Worm (Caenorhabditis elegans): Measurements from ENCODE around the gene odc-1.
A peak's percentile ranks its signal among the peaks of the same experiment; 100 is the strongest.

odc-1 gene

DNA sequence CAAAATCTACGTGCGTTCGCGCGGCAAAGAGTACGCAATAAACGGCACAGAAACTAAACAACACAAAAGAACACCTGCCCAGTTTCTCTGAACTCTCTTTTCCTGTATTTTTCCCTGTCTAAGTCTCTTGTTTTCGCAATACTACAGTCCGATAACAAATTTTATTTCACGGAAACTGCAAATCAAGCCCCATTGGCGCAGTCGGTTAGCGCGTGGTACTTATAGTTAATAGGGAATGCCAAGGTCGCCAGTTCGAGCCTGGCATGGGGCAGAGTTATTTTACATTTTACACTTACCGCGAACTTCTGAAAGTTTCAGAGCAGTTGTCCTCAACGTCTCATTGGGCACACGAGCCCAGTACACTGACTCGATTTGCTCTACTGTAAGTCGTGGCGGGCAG lies 17.3 kb upstream of the odc-1 start:
- no peak for TF ChIP-seq mls-2 (tag; optimal IDR thresholded peaks at IDR 0.05)
- TF ChIP-seq flh-1 (GFP tag; optimal IDR thresholded peaks at IDR 0.05) = no peak
- TF ChIP-seq elt-1 (tag; optimal IDR thresholded peaks at IDR 0.05; ENCODE audit: borderline replicate concordance, insufficient read depth) = no peak
- peak; percentile 2 for TF ChIP-seq hlh-1 (tag; optimal IDR thresholded peaks at IDR 0.05)
- no peak for TF ChIP-seq nhr-28 (tag; optimal IDR thresholded peaks at IDR 0.05)

DNA sequence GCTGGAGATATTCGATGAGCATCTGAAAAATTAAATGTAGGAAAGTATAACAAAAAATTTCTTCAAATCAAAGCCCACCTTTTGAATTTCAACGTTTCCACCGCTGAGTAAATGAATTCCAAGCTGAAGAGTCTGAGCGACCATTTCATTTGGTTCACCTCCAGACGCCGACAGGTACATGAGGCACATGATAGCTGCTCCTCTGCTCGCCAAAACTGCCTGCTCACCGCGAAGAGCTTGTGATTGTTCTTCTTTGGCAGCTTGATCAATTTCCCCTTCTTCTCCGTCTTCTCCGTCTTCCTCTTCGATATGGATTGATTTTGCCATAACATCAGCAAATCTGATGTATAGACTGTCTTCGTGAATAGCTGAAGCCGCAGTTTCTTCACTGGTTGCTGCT lies 6.4 kb upstream of the odc-1 start:
- TF ChIP-seq ztf-11 (tag; optimal IDR thresholded peaks at IDR 0.05) (no peak), elt-1 (tag; optimal IDR thresholded peaks at IDR 0.05; ENCODE audit: borderline replicate concordance, insufficient read depth) (no peak), cnd-1 (tag; optimal IDR thresholded peaks at IDR 0.05) (no peak), drap-1 (GFP tag; optimal IDR thresholded peaks at IDR 0.05) (no peak), ces-1 (GFP tag; optimal IDR thresholded peaks at IDR 0.05) (no peak), sem-2 (GFP tag; optimal IDR thresholded peaks at IDR 0.05) (no peak), lin-13 (tag; optimal IDR thresholded peaks at IDR 0.05) (no peak), flh-1 (GFP tag; optimal IDR thresholded peaks at IDR 0.05) (no peak), ceh-39 (tag; optimal IDR thresholded peaks at IDR 0.05) (no peak), tbx-8 (GFP tag; optimal IDR thresholded peaks at IDR 0.05) (no peak), mab-5 (tag; optimal IDR thresholded peaks at IDR 0.05) (no peak), M03D4.4 (tag; optimal IDR thresholded peaks at IDR 0.05) (no peak), zip-8 (tag; optimal IDR thresholded peaks at IDR 0.05) (no peak), bed-3 (GFP tag; optimal IDR thresholded peaks at IDR 0.05) (no peak), ham-2 (GFP tag; optimal IDR thresholded peaks at IDR 0.05) (no peak), nhr-12 (tag; optimal IDR thresholded peaks at IDR 0.05) (no peak), unc-62 (GFP tag; optimal IDR thresholded peaks at IDR 0.05) (no peak), unc-120 (tag; optimal IDR thresholded peaks at IDR 0.05; ENCODE audit: poor library complexity, severe bottlenecking) (no peak)

DNA sequence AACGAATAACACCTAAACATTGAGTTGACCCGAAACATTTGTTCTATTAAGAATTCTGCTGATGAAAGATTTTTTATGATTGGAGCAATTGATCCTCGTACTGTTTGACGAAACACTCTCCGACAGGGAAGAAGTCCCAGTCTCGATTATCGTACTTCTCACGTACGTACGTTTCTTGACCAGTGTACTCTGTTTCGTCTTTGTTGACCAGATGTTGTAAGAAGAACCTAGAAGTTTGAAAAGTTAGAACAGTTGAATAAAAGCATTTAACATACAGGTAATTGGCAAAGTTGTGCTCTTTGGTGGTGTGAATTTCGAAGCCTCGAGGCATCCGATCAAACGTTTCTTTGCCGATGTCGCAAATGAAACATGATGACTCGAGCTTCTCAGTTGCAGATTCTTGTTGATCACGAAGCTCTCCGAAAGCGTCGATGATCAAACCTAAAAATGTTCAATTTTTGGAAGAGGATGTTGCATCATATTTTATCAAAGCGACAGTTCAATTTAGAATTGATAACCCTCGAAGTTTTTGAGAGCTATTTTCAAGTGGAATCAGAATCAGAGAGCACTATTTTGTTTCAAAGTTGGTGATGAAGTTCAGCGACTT lies 2.0 kb upstream of the odc-1 start:
- TF ChIP-seq ztf-11 (tag; optimal IDR thresholded peaks at IDR 0.05) (no peak), nhr-12 (tag; optimal IDR thresholded peaks at IDR 0.05) (no peak), nhr-76 (tag; optimal IDR thresholded peaks at IDR 0.05) (no peak), sem-2 (GFP tag; optimal IDR thresholded peaks at IDR 0.05) (no peak), ces-1 (GFP tag; optimal IDR thresholded peaks at IDR 0.05) (no peak), ceh-83 (GFP tag; optimal IDR thresholded peaks at IDR 0.05) (no peak), nhr-2 (tag; optimal IDR thresholded peaks at IDR 0.05) (no peak), flh-1 (GFP tag; optimal IDR thresholded peaks at IDR 0.05) (no peak), mls-2 (tag; optimal IDR thresholded peaks at IDR 0.05) (no peak), elt-1 (tag; optimal IDR thresholded peaks at IDR 0.05; ENCODE audit: borderline replicate concordance, insufficient read depth) (no peak), ceh-39 (tag; optimal IDR thresholded peaks at IDR 0.05) (no peak)

DNA sequence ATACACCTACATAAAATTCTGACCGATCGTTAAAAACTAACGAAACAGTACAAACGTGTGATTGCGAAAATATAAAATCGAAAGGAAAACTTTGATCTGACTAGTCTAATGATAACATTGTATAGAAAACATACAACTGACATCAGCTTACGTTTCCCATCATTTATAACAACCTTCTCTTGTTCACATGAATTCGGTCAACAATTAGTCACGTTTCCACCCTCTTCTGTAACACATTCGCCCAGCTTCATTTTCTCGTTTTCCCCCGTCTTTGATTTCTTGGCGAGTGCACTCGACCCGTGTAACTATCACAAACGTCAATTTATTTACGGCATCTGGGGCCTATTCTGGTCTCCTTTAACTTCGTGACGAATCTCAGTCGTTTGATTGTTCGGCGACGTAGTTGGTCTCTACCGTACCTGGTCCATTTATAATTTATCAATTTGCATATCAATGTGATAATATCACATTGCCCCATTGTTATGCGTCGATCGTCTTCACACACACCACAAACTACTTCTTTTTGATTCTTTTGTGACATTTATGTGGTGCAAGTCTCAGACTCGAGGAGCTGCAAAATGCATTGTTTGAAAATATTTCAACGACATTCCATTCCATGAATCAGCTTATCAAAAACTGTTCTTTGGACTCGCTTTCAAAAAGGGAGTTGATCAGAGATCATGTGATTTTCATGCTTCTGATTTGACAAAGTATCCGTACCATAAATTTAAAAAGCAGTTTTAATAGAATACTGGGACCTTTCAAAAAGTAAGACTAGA lies 980 bp upstream of the odc-1 start:
- no peak for TF ChIP-seq lin-13 (tag; optimal IDR thresholded peaks at IDR 0.05)
- no peak for TF ChIP-seq mep-1 (tag; optimal IDR thresholded peaks at IDR 0.05)
- TF ChIP-seq zip-8 (tag; optimal IDR thresholded peaks at IDR 0.05) = no peak
- no peak for TF ChIP-seq bed-3 (GFP tag; optimal IDR thresholded peaks at IDR 0.05)
- TF ChIP-seq nhr-12 (tag; optimal IDR thresholded peaks at IDR 0.05) = no peak
- TF ChIP-seq snpc-4 (tag; optimal IDR thresholded peaks at IDR 0.05) = no peak
- no peak for TF ChIP-seq lsy-2 (tag; optimal IDR thresholded peaks at IDR 0.05)
- TF ChIP-seq M03D4.4 (tag; optimal IDR thresholded peaks at IDR 0.05) = no peak
- no peak for TF ChIP-seq tbx-8 (GFP tag; optimal IDR thresholded peaks at IDR 0.05)
- no peak for TF ChIP-seq blmp-1 (tag; optimal IDR thresholded peaks at IDR 0.05)
- TF ChIP-seq ztf-11 (tag; optimal IDR thresholded peaks at IDR 0.05) = no peak
- TF ChIP-seq nhr-237 (tag; optimal IDR thresholded peaks at IDR 0.05) = no peak
- no peak for TF ChIP-seq ces-1 (GFP tag; optimal IDR thresholded peaks at IDR 0.05)
- TF ChIP-seq mls-2 (tag; optimal IDR thresholded peaks at IDR 0.05) = no peak
- TF ChIP-seq mab-5 (tag; optimal IDR thresholded peaks at IDR 0.05) = no peak
- no peak for TF ChIP-seq drap-1 (GFP tag; optimal IDR thresholded peaks at IDR 0.05)
- TF ChIP-seq pha-4 (tag; optimal IDR thresholded peaks at IDR 0.05) = no peak
- TF ChIP-seq nhr-76 (tag; optimal IDR thresholded peaks at IDR 0.05) = no peak
- TF ChIP-seq unc-39 (tag; optimal IDR thresholded peaks at IDR 0.05) = no peak
- TF ChIP-seq sptf-1 (tag; optimal IDR thresholded peaks at IDR 0.05) = no peak
